Worm (Caenorhabditis elegans) whole organism, mixed stage, embryonic: ENCODE results near the gene nas-20.
"Not testable (repeated sequence)": the region's sequence is repeated elsewhere in the genome, so short reads cannot be mapped to it uniquely, and the experiment has no call there.

Experiments used
- bed-3 ChIP-seq: fragments of 200-800 bp; sonication (Bioruptor generic); optimal IDR thresholded peaks from 3 replicates; lab custom pipeline; 2018; ENCODE audit warnings: mild to moderate bottlenecking, missing genetic modification characterization, moderate library complexity, missing compliant biosample characterization
- blmp-1 ChIP-seq: fragments of 150-350 bp; optimal IDR thresholded peaks from 2 replicates; lab custom pipeline; 2014; ENCODE audit warnings: missing biosample characterization, missing genetic modification characterization
- elt-1 ChIP-seq: sonication (generic microtip); optimal IDR thresholded peaks from 2 replicates; lab custom pipeline; 2017; ENCODE audit warnings: missing genetic modification characterization, mild to moderate bottlenecking, missing compliant biosample characterization, antibody characterized with exemption, moderate library complexity, borderline replicate concordance; ENCODE audit not compliant: insufficient read depth
- elt-3 ChIP-seq: fragments of 150-350 bp; optimal IDR thresholded peaks from 2 replicates; lab custom pipeline; 2014; ENCODE audit warnings: missing biosample characterization, missing genetic modification characterization
- nhr-12 ChIP-seq: fragments of 150-350 bp; optimal IDR thresholded peaks from 2 replicates; lab custom pipeline; 2014; ENCODE audit warnings: missing biosample characterization, missing genetic modification characterization
- nhr-237 ChIP-seq: fragments of 150-350 bp; optimal IDR thresholded peaks from 2 replicates; lab custom pipeline; 2014; ENCODE audit warnings: missing biosample characterization, missing genetic modification characterization
- pha-4 ChIP-seq: fragments of 150-350 bp; optimal IDR thresholded peaks from 2 replicates; lab custom pipeline; 2018; ENCODE audit warnings: missing biosample characterization, missing genetic modification reagents, missing genetic modification characterization
- tbx-8 ChIP-seq: fragments of 200-800 bp; sonication (Bioruptor generic); optimal IDR thresholded peaks from 2 replicates; lab custom pipeline; 2018; ENCODE audit warnings: mild to moderate bottlenecking, missing genetic modification characterization, moderate library complexity, missing compliant biosample characterization
- unc-39 ChIP-seq: fragments of 150-350 bp; optimal IDR thresholded peaks from 2 replicates; lab custom pipeline; 2014; ENCODE audit warnings: missing biosample characterization, missing genetic modification characterization
- unc-62 ChIP-seq: fragments of 150-350 bp; optimal IDR thresholded peaks from 2 replicates; lab custom pipeline; 2014; ENCODE audit warnings: missing biosample characterization, missing genetic modification reagents, missing genetic modification characterization
- zip-8 ChIP-seq: fragments of 150-350 bp; optimal IDR thresholded peaks from 2 replicates; lab custom pipeline; 2014; ENCODE audit warnings: missing biosample characterization, missing genetic modification characterization

- not testable (repeated sequence) for TF ChIP-seq tbx-8 (GFP tag; lab: Kevin White, UChicago); unc-39 (tag; lab: Kevin White, UChicago); unc-62 (GFP tag; lab: Kevin White, UChicago); nhr-12 (tag; lab: Kevin White, UChicago); elt-3 (tag; lab: Kevin White, UChicago); nhr-237 (tag; lab: Kevin White, UChicago); elt-1 (tag; lab: Kevin White, UChicago); bed-3 (GFP tag; lab: Kevin White, UChicago); zip-8 (tag; lab: Kevin White, UChicago); blmp-1; pha-4 (tag; lab: Kevin White, UChicago)
Measured at ce11 chrV:11480734-11481133, 8.6 kb upstream of the nas-20 start, which contains the start of gene T11F9.14.
